Fruit fly (Drosophila melanogaster) whole organism, embryonic: ENCODE measurements around the gene CG11679.

ENCODE experiments used
- Bteb2 ChIP-seq: fragments of 200-800 bp; sonication (Bioruptor generic); optimal IDR thresholded peaks from 2 replicates; lab custom pipeline; 2016; ENCODE audit warnings: missing biosample characterization, missing genetic modification characterization
- CG10147 ChIP-seq: fragments of 200-800 bp; sonication (Bioruptor generic); optimal IDR thresholded peaks from 2 replicates; lab custom pipeline; 2019; ENCODE audit warnings: missing biosample characterization, mild to moderate bottlenecking, missing genetic modification characterization, moderate library complexity
- CG10321 ChIP-seq: fragments of 200-800 bp; sonication (Bioruptor generic); IDR thresholded peaks from 2 replicates; pipeline ENCODE4 v1.3.6; 2022; ENCODE audit warnings: missing biosample characterization, missing genetic modification characterization
- CG10462 ChIP-seq: fragments of 200-800 bp; sonication (Bioruptor generic); optimal IDR thresholded peaks from 2 replicates; lab custom pipeline; 2016; ENCODE audit warnings: missing biosample characterization, missing genetic modification characterization
- CG12104 ChIP-seq: fragments of 200-800 bp; sonication (Bioruptor generic); optimal IDR thresholded peaks from 3 replicates; lab custom pipeline; 2016; ENCODE audit warnings: missing biosample characterization, missing genetic modification characterization
- CG12659 ChIP-seq: fragments of 200-800 bp; sonication (Bioruptor generic); optimal IDR thresholded peaks from 3 replicates; lab custom pipeline; 2017; ENCODE audit warnings: mild to moderate bottlenecking, missing biosample characterization, missing genetic modification reagents, missing genetic modification characterization
- CG13296 ChIP-seq: fragments of 200-800 bp; sonication (Bioruptor generic); optimal IDR thresholded peaks from 3 replicates; lab custom pipeline; 2018; ENCODE audit warnings: missing biosample characterization, mild to moderate bottlenecking, missing genetic modification characterization
- CG15696 ChIP-seq: fragments of 200-800 bp; sonication (Bioruptor generic); optimal IDR thresholded peaks from 2 replicates; lab custom pipeline; 2019; ENCODE audit warnings: missing biosample characterization, mild to moderate bottlenecking, missing genetic modification characterization, moderate library complexity
- CG17912 ChIP-seq: fragments of 200-800 bp; sonication (Bioruptor generic); optimal IDR thresholded peaks from 2 replicates; lab custom pipeline; 2018; ENCODE audit warnings: missing biosample characterization, mild to moderate bottlenecking, missing genetic modification characterization
- CG31388 ChIP-seq: fragments of 200-800 bp; sonication (Bioruptor generic); optimal IDR thresholded peaks from 2 replicates; lab custom pipeline; 2016; ENCODE audit warnings: missing biosample characterization, missing genetic modification characterization
- CG32532 ChIP-seq: fragments of 200-800 bp; sonication (Bioruptor generic); IDR thresholded peaks from 2 replicates; pipeline ENCODE4 v1.3.6; 2022; ENCODE audit warnings: missing biosample characterization, missing genetic modification characterization
- CG32772 ChIP-seq: fragments of 200-800 bp; sonication (Bioruptor generic); IDR thresholded peaks from 2 replicates; pipeline ENCODE4 v1.3.6; 2022; ENCODE audit warnings: missing biosample characterization, missing genetic modification characterization
- CG43689 ChIP-seq: fragments of 200-800 bp; sonication (Bioruptor generic); IDR thresholded peaks from 2 replicates; pipeline ENCODE4 v1.3.6; 2022; ENCODE audit warnings: missing biosample characterization, missing genetic modification characterization
- CG4617 ChIP-seq: fragments of 200-800 bp; sonication (Bioruptor generic); optimal IDR thresholded peaks from 3 replicates; lab custom pipeline; 2016; ENCODE audit warnings: missing biosample characterization, missing genetic modification characterization, borderline replicate concordance
- CG6654 ChIP-seq: fragments of 200-800 bp; sonication (Bioruptor generic); optimal IDR thresholded peaks from 2 replicates; lab custom pipeline; 2017; ENCODE audit warnings: missing biosample characterization, mild to moderate bottlenecking, missing genetic modification characterization
- CG6689 ChIP-seq: fragments of 200-800 bp; sonication (Bioruptor generic); IDR thresholded peaks from 2 replicates; pipeline ENCODE4 v1.3.6; 2022; ENCODE audit warnings: missing biosample characterization, missing genetic modification characterization
- CG6765 ChIP-seq: fragments of 200-800 bp; sonication (Bioruptor generic); optimal IDR thresholded peaks from 3 replicates; lab custom pipeline; 2017; ENCODE audit warnings: missing biosample characterization, mild to moderate bottlenecking, missing genetic modification characterization
- CG7556 ChIP-seq: fragments of 200-800 bp; sonication (Bioruptor generic); optimal IDR thresholded peaks from 2 replicates; lab custom pipeline; 2017; ENCODE audit warnings: missing biosample characterization, mild to moderate bottlenecking, missing genetic modification characterization
- CG9727 ChIP-seq: fragments of 200-800 bp; sonication (Bioruptor generic); optimal IDR thresholded peaks from 3 replicates; lab custom pipeline; 2017; ENCODE audit warnings: missing biosample characterization, mild to moderate bottlenecking, missing genetic modification characterization
- Dbx ChIP-seq: fragments of 200-800 bp; sonication (Bioruptor generic); IDR thresholded peaks from 3 replicates; pipeline ENCODE4 v1.3.6; 2022; ENCODE audit warnings: missing biosample characterization, missing genetic modification characterization
- Dek ChIP-seq: fragments of 200-800 bp; sonication (Bioruptor generic); optimal IDR thresholded peaks from 3 replicates; lab custom pipeline; 2019; ENCODE audit warnings: missing biosample characterization, mild to moderate bottlenecking, missing genetic modification characterization, moderate library complexity
- Dp ChIP-seq: fragments of 200-800 bp; sonication (Bioruptor generic); optimal IDR thresholded peaks from 2 replicates; lab custom pipeline; 2018; ENCODE audit warnings: missing biosample characterization, mild to moderate bottlenecking, missing genetic modification characterization, moderate library complexity
- E2f1 ChIP-seq: fragments of 200-800 bp; sonication (Bioruptor generic); IDR thresholded peaks from 2 replicates; pipeline ENCODE4 v1.3.6; 2022; ENCODE audit warnings: missing biosample characterization, missing genetic modification characterization
- E2f2 ChIP-seq: fragments of 200-800 bp; sonication (Bioruptor generic); IDR thresholded peaks from 2 replicates; pipeline ENCODE4 v1.3.6; 2022; ENCODE audit warnings: missing biosample characterization, missing genetic modification characterization
- Gsc ChIP-seq: fragments of 200-800 bp; sonication (Bioruptor generic); IDR thresholded peaks from 2 replicates; pipeline ENCODE4 v1.3.6; 2022; ENCODE audit warnings: missing biosample characterization, missing genetic modification characterization
- HLH4C ChIP-seq: fragments of 200-800 bp; sonication (Bioruptor generic); IDR thresholded peaks from 3 replicates; pipeline ENCODE4 v1.3.6; 2022; ENCODE audit warnings: missing biosample characterization, missing genetic modification characterization; ENCODE audit not compliant: partially characterized antibody
- HLH54F ChIP-seq: fragments of 200-800 bp; sonication (Bioruptor generic); optimal IDR thresholded peaks from 3 replicates; lab custom pipeline; 2016; ENCODE audit warnings: missing biosample characterization, missing genetic modification characterization
- Hr51 ChIP-seq, 2 experiments: fragments of 200-800 bp; sonication (Bioruptor generic); optimal IDR thresholded peaks; 2 replicates in 1 of 2; 3 replicates in 1 of 2; lab custom pipeline; 2016 to 2018; ENCODE audit warnings: missing biosample characterization in 2 of 2, missing genetic modification characterization in 2 of 2, mild to moderate bottlenecking in 1 of 2, moderate library complexity in 1 of 2
- Mrtf ChIP-seq: fragments of 200-800 bp; sonication (Bioruptor generic); IDR thresholded peaks from 3 replicates; pipeline ENCODE4 v1.3.6; 2022; ENCODE audit warnings: missing biosample characterization, missing genetic modification characterization
- Nf-YC ChIP-seq: fragments of 200-800 bp; optimal IDR thresholded peaks from 3 replicates; lab custom pipeline; 2019; ENCODE audit warnings: missing biosample characterization, mild to moderate bottlenecking, missing genetic modification characterization, moderate library complexity
- Oaz ChIP-seq: fragments of 200-800 bp; sonication (Bioruptor generic); IDR thresholded peaks from 2 replicates; pipeline ENCODE4 v1.3.6; 2022; ENCODE audit warnings: missing biosample characterization, missing genetic modification characterization
- Stat92E ChIP-seq, 3 experiments: fragments of >200 bp in 2 of 3; fragments of 200-800 bp in 1 of 3; sonication (Bioruptor generic) in 1 of 3; optimal IDR thresholded peaks; 2 replicates each; lab custom pipeline; 2017 to 2019; ENCODE audit warnings: missing biosample characterization in 3 of 3, missing genetic modification characterization in 3 of 3, mild to moderate bottlenecking in 1 of 3, moderate library complexity in 1 of 3
- Tbp ChIP-seq: fragments of >200 bp; optimal IDR thresholded peaks from 2 replicates; lab custom pipeline; 2018; ENCODE audit warnings: missing biosample characterization, missing genetic modification characterization
- ac ChIP-seq: fragments of 200-800 bp; sonication (Bioruptor generic); optimal IDR thresholded peaks from 3 replicates; lab custom pipeline; 2017; ENCODE audit warnings: missing biosample characterization, mild to moderate bottlenecking, missing genetic modification characterization
- chm ChIP-seq: fragments of 200-800 bp; sonication (Bioruptor generic); IDR thresholded peaks from 2 replicates; pipeline ENCODE4 v1.3.6; 2022; ENCODE audit warnings: missing biosample characterization, missing genetic modification characterization
- chn ChIP-seq: fragments of 200-800 bp; sonication (Bioruptor generic); optimal IDR thresholded peaks from 2 replicates; lab custom pipeline; 2016; ENCODE audit warnings: missing biosample characterization, missing genetic modification characterization
- fu2 ChIP-seq: fragments of 200-800 bp; sonication (Bioruptor generic); optimal IDR thresholded peaks from 2 replicates; lab custom pipeline; 2016; ENCODE audit warnings: missing biosample characterization, missing genetic modification characterization
- gce ChIP-seq: fragments of 200-800 bp; sonication (Bioruptor generic); IDR thresholded peaks from 3 replicates; pipeline ENCODE4 v1.3.6; 2022; ENCODE audit warnings: missing biosample characterization, missing genetic modification characterization
- gsb ChIP-seq: fragments of 200-800 bp; sonication (Bioruptor generic); IDR thresholded peaks from 2 replicates; pipeline ENCODE4 v1.3.6; 2022; ENCODE audit warnings: missing biosample characterization, missing genetic modification characterization
- ken ChIP-seq: fragments of 200-800 bp; sonication (Bioruptor generic); IDR thresholded peaks from 3 replicates; pipeline ENCODE4 v1.3.6; 2022; ENCODE audit warnings: missing biosample characterization, missing genetic modification characterization
- lola ChIP-seq, 3 experiments: fragments of >200 bp in 2 of 3; fragments of 200-800 bp in 1 of 3; sonication (Bioruptor generic) in 1 of 3; optimal IDR thresholded peaks; 2 replicates each; lab custom pipeline; 2017 to 2019; ENCODE audit warnings: missing biosample characterization in 3 of 3, missing genetic modification characterization in 3 of 3, mild to moderate bottlenecking in 1 of 3, moderate library complexity in 1 of 3
- mirr ChIP-seq: fragments of 200-800 bp; sonication (Bioruptor generic); optimal IDR thresholded peaks from 3 replicates; lab custom pipeline; 2018; ENCODE audit warnings: missing biosample characterization, mild to moderate bottlenecking, missing genetic modification characterization
- nau ChIP-seq: fragments of 200-800 bp; sonication (Bioruptor generic); optimal IDR thresholded peaks from 3 replicates; lab custom pipeline; 2017; ENCODE audit warnings: missing biosample characterization, mild to moderate bottlenecking, missing genetic modification characterization, missing genetic modification reagents
- peb ChIP-seq: fragments of 200-800 bp; sonication (Bioruptor generic); IDR thresholded peaks from 2 replicates; pipeline ENCODE4 v1.3.6; 2022; ENCODE audit warnings: missing biosample characterization, missing genetic modification characterization
- run ChIP-seq: fragments of 200-800 bp; sonication (Bioruptor generic); optimal IDR thresholded peaks from 3 replicates; lab custom pipeline; 2018; ENCODE audit warnings: missing biosample characterization, mild to moderate bottlenecking, missing genetic modification characterization
- scrt ChIP-seq: fragments of 200-800 bp; sonication (Bioruptor generic); optimal IDR thresholded peaks from 2 replicates; lab custom pipeline; 2018; ENCODE audit warnings: missing biosample characterization, mild to moderate bottlenecking, missing genetic modification characterization, moderate library complexity
- sug ChIP-seq: fragments of 200-800 bp; optimal IDR thresholded peaks from 2 replicates; lab custom pipeline; 2019; ENCODE audit warnings: missing biosample characterization, mild to moderate bottlenecking, missing genetic modification characterization, moderate library complexity
- tgo ChIP-seq: fragments of 200-800 bp; sonication (Bioruptor generic); IDR thresholded peaks from 3 replicates; pipeline ENCODE4 v1.3.6; 2022; ENCODE audit warnings: missing biosample characterization, missing genetic modification characterization
- unc-4 ChIP-seq: fragments of 200-800 bp; sonication (Bioruptor generic); IDR thresholded peaks from 2 replicates; pipeline ENCODE4 v1.3.6; 2022; ENCODE audit warnings: missing biosample characterization, missing genetic modification characterization; ENCODE audit not compliant: partially characterized antibody
- vnd ChIP-seq: fragments of 200-800 bp; sonication (Bioruptor generic); IDR thresholded peaks from 3 replicates; pipeline ENCODE4 v1.3.6; 2022; ENCODE audit warnings: missing biosample characterization, missing genetic modification characterization; ENCODE audit not compliant: partially characterized antibody

The CG11679 gene

dm6 chrX:15709984-15710750 is 28.6 kb downstream of the CG11679 start, which contains the start of the genes CG9281 and CG15601:
CG9281 (minus strand) TSS chrX:15710539.
CG15601 (plus strand) TSS chrX:15710647.
- no peak for TF ChIP-seq Bteb2 (GFP tag; lab: Kevin White, UChicago)
- TF ChIP-seq CG10147 (GFP tag; lab: Kevin White, UChicago) = no peak
- TF ChIP-seq lola (GFP tag; optimal IDR thresholded peaks at IDR 0.05; lab: Kevin White, UChicago) = no peak
- TF ChIP-seq chm = peak; percentile 35
- TF ChIP-seq Dbx (GFP tag; lab: Robert Waterston, UW) = no peak
- no peak for TF ChIP-seq gsb (GFP tag; lab: Robert Waterston, UW)
- no peak for TF ChIP-seq CG12104 (GFP tag; lab: Kevin White, UChicago)
- no peak for TF ChIP-seq HLH54F (GFP tag; lab: Kevin White, UChicago)
- TF ChIP-seq chn (GFP tag; lab: Kevin White, UChicago) = no peak
- TF ChIP-seq HLH4C = no peak
- TF ChIP-seq CG6689 = no peak
- TF ChIP-seq vnd (GFP tag; lab: Robert Waterston, UW) = no peak
- no peak for TF ChIP-seq scrt
- no peak for TF ChIP-seq CG13296 (GFP tag; lab: Kevin White, UChicago)
- TF ChIP-seq CG7556 = no peak
- TF ChIP-seq fu2 (GFP tag; lab: Kevin White, UChicago) = no peak
- no peak for TF ChIP-seq CG43689 (GFP tag; lab: Robert Waterston, UW)
- TF ChIP-seq CG12659 (GFP tag; lab: Kevin White, UChicago) = peak; percentile 54
- TF ChIP-seq tgo = no peak
- no peak for TF ChIP-seq CG10321 (GFP tag; lab: Robert Waterston, UW)
- TF ChIP-seq Tbp (GFP tag; lab: Kevin White, UChicago) = no peak
- no peak for TF ChIP-seq CG17912 (GFP tag; lab: Kevin White, UChicago)
- no peak for TF ChIP-seq run
- TF ChIP-seq peb (GFP tag; lab: Robert Waterston, UW) = no peak
- TF ChIP-seq Gsc (GFP tag; lab: Robert Waterston, UW) = no peak
- TF ChIP-seq CG31388 = no peak
- no peak for TF ChIP-seq E2f2
- peak; percentile 9 for TF ChIP-seq sug (tag; lab: Kevin White, UChicago)
- TF ChIP-seq CG6654 = no peak
- TF ChIP-seq Mrtf (GFP tag; lab: Robert Waterston, UW) = no peak
- peak; percentile 6 for TF ChIP-seq ac (GFP tag; lab: Kevin White, UChicago)
- no peak for TF ChIP-seq Oaz (GFP tag; lab: Robert Waterston, UW)
- peak; percentile 43; the same call in 1 of the 2 replicates for TF ChIP-seq E2f1 (GFP tag; lab: Robert Waterston, UW)
- peak; percentile 60 for TF ChIP-seq CG6765 (GFP tag; lab: Kevin White, UChicago)
- TF ChIP-seq unc-4 (GFP tag; lab: Robert Waterston, UW) = 0 out of 2 replicates have a peak, but pooled peaks have one; percentile 9
- TF ChIP-seq CG32532 (GFP tag; lab: Robert Waterston, UW) = no peak
- TF ChIP-seq CG15696 (tag; lab: Kevin White, UChicago) = no peak
- TF ChIP-seq CG32772 = no peak
- TF ChIP-seq ken (GFP tag; lab: Robert Waterston, UW) = no peak
- peak; percentile 2 for TF ChIP-seq mirr (GFP tag; lab: Kevin White, UChicago)
- peak; percentile 24 for TF ChIP-seq Nf-YC (tag; lab: Kevin White, UChicago)
- no peak for TF ChIP-seq Hr51 (GFP tag; optimal IDR thresholded peaks at IDR 0.05; lab: Kevin White, UChicago)
- no peak for TF ChIP-seq nau (GFP tag; lab: Kevin White, UChicago)
- TF ChIP-seq CG10462 (GFP tag; lab: Kevin White, UChicago) = no peak
- TF ChIP-seq Dek = no peak
- no peak for TF ChIP-seq Stat92E (GFP tag; optimal IDR thresholded peaks at IDR 0.05; lab: Kevin White, UChicago)
- TF ChIP-seq CG4617 = peak; percentile 49
- TF ChIP-seq gce (GFP tag; lab: Robert Waterston, UW) = no peak
- no peak for TF ChIP-seq CG9727
- TF ChIP-seq Dp = peak; percentile 38
